Worm (Caenorhabditis elegans): ENCODE results near the gene ruvb-1.
A peak's percentile ranks its signal among the peaks of the same experiment; 100 is the strongest.

ruvb-1 gene

DNA sequence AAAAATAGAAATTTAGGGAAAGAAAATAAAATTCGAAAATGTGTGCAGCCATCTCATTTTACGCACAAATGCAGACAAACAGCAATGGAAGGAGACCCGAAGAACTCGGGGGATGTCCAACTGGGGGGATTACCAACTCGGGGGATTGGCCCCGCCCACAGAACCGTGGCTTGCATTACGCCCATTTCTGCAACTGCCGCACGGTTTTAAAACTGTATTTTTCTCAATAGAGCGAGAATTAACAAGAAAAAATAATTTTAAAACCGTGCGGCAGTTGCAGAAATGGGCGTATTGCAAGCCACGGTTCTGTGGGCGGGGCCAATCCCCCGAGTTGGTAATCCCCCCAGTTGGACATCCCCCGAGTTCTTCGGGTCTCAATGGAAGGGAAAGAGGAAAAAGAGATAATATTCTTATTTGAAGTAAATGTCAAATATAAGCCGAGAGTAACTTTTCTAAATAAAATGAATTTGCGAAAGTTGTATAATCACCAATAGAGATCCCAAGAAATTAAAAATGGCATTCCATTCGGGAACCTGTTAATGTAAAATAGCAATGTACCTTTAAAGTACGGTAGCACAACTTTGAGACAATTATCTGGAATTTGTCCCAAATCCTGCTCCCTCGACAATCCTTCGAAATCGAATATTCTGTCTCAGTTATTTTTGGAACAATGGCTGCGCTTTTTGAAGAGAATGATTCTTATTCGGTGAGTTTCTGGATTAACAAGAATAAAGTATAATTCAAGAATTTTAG is at the start of gene ruvb-1, which contains the start of gene tofu-1:
Gene ruvb-1, minus strand, starts transcription at position 72 of the 753 bp plus-strand sequence.
Gene tofu-1, plus strand, starts transcription at position 417 of the 753 bp plus-strand sequence.
- TF ChIP-seq ztf-23 (GFP tag; IDR thresholded peaks at IDR 0.05), result peak; percentile 68; the same call in 1 of the 2 replicates
- peak; percentile 76 for TF ChIP-seq flt-1 (GFP tag; IDR thresholded peaks at IDR 0.05)
- TF ChIP-seq ref-1 (GFP tag; conservative IDR thresholded peaks at IDR 0.05), result peak; percentile 55; the same call in 1 of the 2 replicates
- TF ChIP-seq klf-2 (GFP tag; conservative IDR thresholded peaks at IDR 0.05), result 0 out of 2 replicates have a peak, but pooled peaks have one; percentile 23

DNA sequence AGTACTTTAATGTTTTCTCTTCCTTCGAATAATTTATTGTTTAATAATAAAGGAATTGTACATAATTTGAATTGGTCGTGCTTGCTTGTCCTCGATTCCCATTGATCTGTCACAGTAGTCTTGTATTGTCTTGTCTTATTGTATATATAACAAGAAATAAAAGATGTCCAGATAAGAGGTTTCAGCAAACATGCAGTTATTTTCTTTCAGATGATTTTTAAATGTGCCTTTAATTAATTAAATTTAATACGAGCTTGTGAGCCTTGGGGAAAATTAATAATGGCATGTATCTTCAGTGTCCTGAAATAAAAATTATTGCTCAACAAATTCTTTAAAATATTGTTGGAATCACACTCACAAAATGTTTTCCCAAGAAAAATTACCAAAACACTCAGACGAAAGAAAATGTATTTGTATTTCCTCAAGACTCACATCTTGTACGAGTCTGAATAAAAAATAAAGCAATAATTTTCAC is 42.5 kb upstream of the ruvb-1 start:
- TF ChIP-seq flt-1 (GFP tag; IDR thresholded peaks at IDR 0.05) (no peak), T22C8.4 (GFP tag; IDR thresholded peaks at IDR 0.05) (no peak), klf-2 (GFP tag; conservative IDR thresholded peaks at IDR 0.05) (no peak), ztf-29 (GFP tag; IDR thresholded peaks at IDR 0.05) (no peak), tab-1 (GFP tag; IDR thresholded peaks at IDR 0.05) (no peak), ztf-23 (GFP tag; IDR thresholded peaks at IDR 0.05) (no peak), ref-1 (GFP tag; conservative IDR thresholded peaks at IDR 0.05) (no peak), cog-1 (tag; optimal IDR thresholded peaks at IDR 0.05) (no peak), med-1 (GFP tag; optimal IDR thresholded peaks at IDR 0.05; ENCODE audit: insufficient read depth) (no peak)

DNA sequence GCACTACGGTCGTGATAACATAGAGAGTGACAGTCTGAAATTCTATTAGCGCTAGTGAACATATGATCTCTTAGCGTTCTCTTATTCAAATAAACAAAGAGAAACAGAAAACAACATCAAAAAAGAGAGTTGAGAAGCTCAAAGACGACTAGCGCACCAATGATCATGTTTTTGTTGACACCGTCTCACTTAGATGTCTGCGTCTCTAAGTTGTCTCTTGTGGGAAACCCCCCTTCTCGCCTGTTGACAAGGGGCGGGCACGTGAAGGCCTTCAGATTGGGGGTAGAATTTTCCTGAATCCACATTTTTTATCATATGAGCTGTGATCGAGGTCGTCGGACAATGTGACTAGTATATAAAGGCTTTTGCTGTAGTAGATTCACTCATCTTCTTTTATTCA is 39.3 kb upstream of the ruvb-1 start:
- no peak for TF ChIP-seq ztf-23 (GFP tag; IDR thresholded peaks at IDR 0.05)
- TF ChIP-seq ztf-29 (GFP tag; IDR thresholded peaks at IDR 0.05), result no peak
- no peak for TF ChIP-seq klf-2 (GFP tag; conservative IDR thresholded peaks at IDR 0.05)
- no peak for TF ChIP-seq tab-1 (GFP tag; IDR thresholded peaks at IDR 0.05)
- TF ChIP-seq cog-1 (tag; optimal IDR thresholded peaks at IDR 0.05), result no peak
- TF ChIP-seq ref-1 (GFP tag; conservative IDR thresholded peaks at IDR 0.05), result no peak

DNA sequence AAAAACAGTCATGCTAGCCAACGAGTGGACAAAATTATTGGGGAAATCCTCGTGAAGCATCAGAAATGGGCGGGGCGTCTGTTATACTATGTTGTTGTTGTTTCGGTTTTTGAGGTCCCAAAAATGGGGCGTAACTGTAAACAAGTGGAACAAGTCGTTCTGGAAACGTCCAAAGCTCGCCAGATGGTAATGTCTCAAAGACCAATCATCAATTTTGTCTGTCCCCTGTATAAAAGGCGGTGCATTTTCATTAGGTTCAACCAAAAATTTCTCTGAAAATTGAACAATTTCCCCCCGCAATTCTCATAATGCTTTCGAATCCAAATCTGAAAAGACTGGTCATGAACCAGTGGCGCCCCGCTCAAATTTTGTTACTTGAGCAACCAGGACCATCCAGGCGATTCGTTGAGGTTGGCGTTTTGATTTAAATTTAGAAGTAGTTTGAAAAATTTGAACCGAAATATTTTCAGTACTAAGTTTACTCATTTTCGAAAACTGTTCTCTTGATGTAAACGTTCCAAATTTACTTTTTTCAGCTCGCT is 38.6 kb upstream of the ruvb-1 start:
- TF ChIP-seq med-1 (GFP tag; optimal IDR thresholded peaks at IDR 0.05; ENCODE audit: insufficient read depth) (no peak), tab-1 (GFP tag; IDR thresholded peaks at IDR 0.05) (no peak), ztf-29 (GFP tag; IDR thresholded peaks at IDR 0.05) (no peak), ztf-23 (GFP tag; IDR thresholded peaks at IDR 0.05) (no peak), klf-2 (GFP tag; conservative IDR thresholded peaks at IDR 0.05) (no peak), flt-1 (GFP tag; IDR thresholded peaks at IDR 0.05) (no peak), ref-1 (GFP tag; conservative IDR thresholded peaks at IDR 0.05) (no peak), T22C8.4 (GFP tag; IDR thresholded peaks at IDR 0.05) (no peak), cog-1 (tag; optimal IDR thresholded peaks at IDR 0.05) (no peak)

DNA sequence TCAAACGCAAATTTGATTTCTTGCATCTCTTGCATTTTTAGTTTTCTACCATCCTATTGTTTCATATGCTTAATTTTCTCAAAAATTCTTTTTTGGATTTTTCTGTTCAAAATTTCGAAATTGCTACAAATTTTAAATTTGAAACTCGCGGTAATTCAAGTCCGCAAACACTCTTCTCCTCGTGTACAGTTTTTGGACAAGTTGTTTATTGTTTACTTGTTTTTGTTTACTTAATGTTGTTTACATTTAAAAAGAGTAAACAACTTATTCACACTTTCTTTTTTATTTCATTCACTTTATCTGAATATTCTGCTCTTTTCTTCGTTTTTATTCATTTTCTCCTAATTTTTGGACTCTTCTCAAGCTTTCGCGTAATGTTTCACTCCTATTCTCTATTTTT is 37.7 kb upstream of the ruvb-1 start:
- TF ChIP-seq ref-1 (GFP tag; conservative IDR thresholded peaks at IDR 0.05) (no peak), tab-1 (GFP tag; IDR thresholded peaks at IDR 0.05) (no peak), T22C8.4 (GFP tag; IDR thresholded peaks at IDR 0.05) (no peak), klf-2 (GFP tag; conservative IDR thresholded peaks at IDR 0.05) (no peak), ztf-29 (GFP tag; IDR thresholded peaks at IDR 0.05) (no peak), ztf-23 (GFP tag; IDR thresholded peaks at IDR 0.05) (no peak), cog-1 (tag; optimal IDR thresholded peaks at IDR 0.05) (no peak), flt-1 (GFP tag; IDR thresholded peaks at IDR 0.05) (no peak), med-1 (GFP tag; optimal IDR thresholded peaks at IDR 0.05; ENCODE audit: insufficient read depth) (no peak)

DNA sequence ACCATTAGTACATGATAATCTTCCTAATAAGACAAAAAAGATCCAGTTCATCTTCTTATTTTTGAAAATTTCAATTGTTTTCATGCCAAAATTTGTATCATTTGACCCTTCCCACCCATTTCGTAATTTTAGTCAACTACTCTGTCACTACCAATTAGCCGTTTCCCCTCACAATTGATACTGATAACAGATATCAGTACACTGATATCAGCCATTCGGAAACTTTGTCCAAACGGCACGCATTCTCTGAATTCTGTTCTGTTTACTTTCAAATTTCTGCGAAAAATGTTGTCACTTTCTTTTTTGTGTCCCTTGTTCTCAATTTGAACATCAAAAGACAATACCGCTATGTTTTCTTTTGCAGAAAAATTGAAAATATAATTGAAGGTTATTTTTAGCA is 32.0 kb upstream of the ruvb-1 start:
- TF ChIP-seq ztf-29 (GFP tag; IDR thresholded peaks at IDR 0.05) (no peak), klf-2 (GFP tag; conservative IDR thresholded peaks at IDR 0.05) (no peak), tab-1 (GFP tag; IDR thresholded peaks at IDR 0.05) (no peak)

DNA sequence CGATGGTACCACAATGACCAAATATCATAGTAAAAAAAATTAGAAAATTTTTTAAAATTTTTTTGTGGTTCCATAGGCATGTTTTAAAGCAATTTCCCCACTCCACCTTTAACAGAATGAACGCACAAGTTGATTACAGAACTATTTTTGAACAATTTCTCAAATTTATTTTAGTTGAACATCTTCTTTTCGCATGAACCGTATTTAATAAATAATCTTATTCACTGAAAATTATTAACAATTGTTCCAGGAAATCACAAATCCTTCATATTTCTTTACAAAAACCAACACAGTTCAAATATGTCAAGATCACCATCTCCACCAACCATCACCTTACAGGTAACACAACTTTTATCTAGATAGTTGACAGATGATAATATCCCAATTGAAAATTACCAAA is 31.0 kb upstream of the ruvb-1 start, which contains the start of gene lea-1:
Gene lea-1, plus strand, starts transcription at position 301 of the 400 bp plus-strand sequence.
- TF ChIP-seq tab-1 (GFP tag; IDR thresholded peaks at IDR 0.05), result no peak
- no peak for TF ChIP-seq ztf-23 (GFP tag; IDR thresholded peaks at IDR 0.05)
- TF ChIP-seq klf-2 (GFP tag; conservative IDR thresholded peaks at IDR 0.05), result no peak
- no peak for TF ChIP-seq T22C8.4 (GFP tag; IDR thresholded peaks at IDR 0.05)
- TF ChIP-seq ref-1 (GFP tag; conservative IDR thresholded peaks at IDR 0.05), result no peak
- no peak for TF ChIP-seq flt-1 (GFP tag; IDR thresholded peaks at IDR 0.05)
- TF ChIP-seq med-1 (GFP tag; optimal IDR thresholded peaks at IDR 0.05; ENCODE audit: insufficient read depth), result no peak
- no peak for TF ChIP-seq ztf-29 (GFP tag; IDR thresholded peaks at IDR 0.05)
- no peak for TF ChIP-seq cog-1 (tag; optimal IDR thresholded peaks at IDR 0.05)

DNA sequence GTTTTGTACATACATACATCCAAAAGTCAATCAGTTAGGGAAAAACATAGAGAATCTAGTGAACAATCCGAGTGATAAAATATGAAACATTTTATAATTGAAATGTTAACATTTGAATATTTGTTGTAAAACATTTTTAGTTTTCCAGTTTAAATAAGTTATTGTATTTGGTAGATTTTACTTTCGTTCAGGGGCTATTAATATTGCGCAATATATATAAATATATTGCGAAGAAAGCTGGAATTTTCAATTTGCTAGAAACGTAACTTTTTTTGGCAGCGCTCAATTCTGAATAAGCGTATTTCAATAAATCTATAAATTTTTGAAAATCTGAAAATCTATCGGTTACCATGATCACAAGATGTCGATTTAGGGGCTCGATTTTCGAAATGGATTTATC is 26.9 kb upstream of the ruvb-1 start:
- TF ChIP-seq ref-1 (GFP tag; conservative IDR thresholded peaks at IDR 0.05) (no peak), flt-1 (GFP tag; IDR thresholded peaks at IDR 0.05) (no peak), med-1 (GFP tag; optimal IDR thresholded peaks at IDR 0.05; ENCODE audit: insufficient read depth) (no peak), ztf-23 (GFP tag; IDR thresholded peaks at IDR 0.05) (no peak), tab-1 (GFP tag; IDR thresholded peaks at IDR 0.05) (no peak), cog-1 (tag; optimal IDR thresholded peaks at IDR 0.05) (no peak), klf-2 (GFP tag; conservative IDR thresholded peaks at IDR 0.05) (no peak), T22C8.4 (GFP tag; IDR thresholded peaks at IDR 0.05) (no peak), ztf-29 (GFP tag; IDR thresholded peaks at IDR 0.05) (no peak)

DNA sequence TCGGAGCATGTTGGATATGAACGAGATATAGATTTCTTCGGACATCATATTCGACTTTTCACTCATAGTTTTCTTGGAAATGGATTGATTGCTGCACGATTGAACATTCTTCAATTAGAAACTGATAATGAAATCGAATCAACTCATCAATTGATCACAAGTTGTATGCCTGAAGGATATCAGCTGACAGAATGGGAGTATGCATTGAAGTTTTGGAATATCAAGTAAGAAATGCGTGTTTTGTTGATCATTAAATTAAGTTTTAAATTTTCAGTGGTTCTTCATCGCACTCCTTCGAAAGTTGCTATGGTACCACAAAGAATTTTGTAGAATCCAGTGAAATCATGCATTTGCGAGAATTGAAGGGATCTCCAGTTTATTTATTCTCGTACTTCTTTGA is 25.8 kb upstream of the ruvb-1 start:
- TF ChIP-seq tab-1 (GFP tag; IDR thresholded peaks at IDR 0.05), result no peak

Data from whole organism, midembryonic.